Worm (Caenorhabditis elegans): ENCODE results near the gene C30G12.2.

DNA sequence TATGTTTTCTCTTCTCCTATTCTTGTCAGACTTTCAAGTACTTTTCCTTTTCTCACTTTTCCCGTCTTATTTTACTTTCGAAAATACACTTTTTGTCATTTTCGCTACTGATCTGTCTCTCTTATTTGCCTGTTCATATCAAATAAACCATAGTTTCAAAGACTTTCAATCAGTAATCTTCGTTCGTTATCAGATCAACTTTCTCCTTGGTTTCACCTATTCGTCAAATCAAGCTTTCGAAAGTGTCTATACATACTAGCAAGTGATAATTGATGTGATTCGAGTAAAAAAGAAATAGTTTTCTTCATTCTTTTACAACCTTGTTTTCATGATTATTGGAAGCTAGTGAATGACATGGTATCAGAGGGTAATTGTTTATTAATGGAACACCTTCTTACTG is 47.5 kb upstream of the C30G12.2 start:
- TF ChIP-seq nhr-237 (tag; optimal IDR thresholded peaks at IDR 0.05), result no peak
- no peak for TF ChIP-seq lin-13 (GFP tag; optimal IDR thresholded peaks at IDR 0.05)
- TF ChIP-seq nhr-76 (tag; optimal IDR thresholded peaks at IDR 0.05), result no peak
